Worm (Caenorhabditis elegans) whole organism, early embryonic: Measurements from ENCODE around the gene sta-1.

Source experiments
- B0310.2 ChIP-seq: sonication (generic microtip); optimal IDR thresholded peaks from 2 replicates; lab custom pipeline; 2016; ENCODE audit warnings: mild to moderate bottlenecking, missing genetic modification characterization, missing compliant biosample characterization
- aly-1 ChIP-seq: sonication (generic microtip); optimal IDR thresholded peaks from 2 replicates; lab custom pipeline; 2016; ENCODE audit warnings: missing genetic modification characterization, missing compliant biosample characterization
- ama-1 ChIP-seq: fragments of 150-350 bp; optimal IDR thresholded peaks from 2 replicates; lab custom pipeline; 2014
- ceh-36 ChIP-seq: sonication (generic microtip); optimal IDR thresholded peaks from 2 replicates; lab custom pipeline; 2016; ENCODE audit warnings: missing genetic modification characterization, inconsistent platforms, missing compliant biosample characterization
- flt-1 ChIP-seq: fragments of 200-800 bp; sonication (Bioruptor generic); IDR thresholded peaks from 2 replicates; pipeline ENCODE4 v1.3.6; 2022; ENCODE audit warnings: missing genetic modification characterization, missing compliant biosample characterization
- pes-1 ChIP-seq: fragments of 200-800 bp; sonication (Bioruptor generic); IDR thresholded peaks from 2 replicates; pipeline ENCODE4 v1.3.6; 2022; ENCODE audit warnings: missing genetic modification reagents, missing genetic modification characterization, missing compliant biosample characterization

DNA sequence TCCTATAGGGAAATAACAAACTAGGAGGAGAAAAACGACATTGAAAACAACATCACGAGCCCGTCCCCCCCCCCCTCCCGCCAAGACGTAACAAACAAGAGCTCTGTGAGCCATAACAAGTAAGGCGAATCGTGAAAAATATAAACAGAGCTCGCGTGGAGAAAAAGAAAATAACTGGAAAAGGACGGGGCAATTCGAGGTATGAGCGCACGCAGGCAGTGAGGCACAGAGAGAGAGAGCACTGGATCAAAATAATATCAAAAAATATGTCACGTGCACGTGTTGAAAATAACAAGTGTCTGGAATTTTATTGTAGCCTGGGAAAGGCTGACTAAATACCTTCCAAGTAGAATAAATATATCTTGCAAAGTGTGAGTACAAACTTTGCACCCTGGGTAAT lies 5.4 kb upstream of the sta-1 start:
- no peak for TF ChIP-seq flt-1 (GFP tag; lab: Robert Waterston, UW)
- TF ChIP-seq B0310.2: no peak
- TF ChIP-seq ceh-36 (tag; lab: Kevin White, UChicago): no peak
- no peak for TF ChIP-seq ama-1
- TF ChIP-seq aly-1: no peak
- TF ChIP-seq pes-1 (GFP tag; lab: Robert Waterston, UW): no peak
